Fruit fly (Drosophila melanogaster): Measurements from ENCODE around the gene Ccp84Ab.

Ccp84Ab gene

dm6 chr3R:6657278-6658246 lies 45.1 kb downstream of the Ccp84Ab start, which contains the start of the genes CG1307 and twr (continued):
- TF ChIP-seq CG10209 (GFP tag; optimal IDR thresholded peaks at IDR 0.05) (peak; percentile 11), Atf3 (GFP tag; optimal IDR thresholded peaks at IDR 0.05) (no peak), H15 (GFP tag; IDR thresholded peaks at IDR 0.05) (no peak), wor (GFP tag; IDR thresholded peaks at IDR 0.05) (no peak), Hr3 (GFP tag; optimal IDR thresholded peaks at IDR 0.05) (peak; percentile 31), TFAM (GFP tag; optimal IDR thresholded peaks at IDR 0.05) (no peak), C15 (GFP tag; IDR thresholded peaks at IDR 0.05) (no peak), exex (tag; optimal IDR thresholded peaks at IDR 0.05) (no peak), CG17829 (tag; optimal IDR thresholded peaks at IDR 0.05) (peak; percentile 61), CG14050 (GFP tag; IDR thresholded peaks at IDR 0.05) (no peak), CG1792 (GFP tag; optimal IDR thresholded peaks at IDR 0.05) (no peak), CG18619 (GFP tag; optimal IDR thresholded peaks at IDR 0.05) (no peak), otp (GFP tag; IDR thresholded peaks at IDR 0.05) (no peak), Spps (tag; optimal IDR thresholded peaks at IDR 0.05) (peak; percentile 24), Awh (GFP tag; IDR thresholded peaks at IDR 0.05) (no peak), NK7.1 (GFP tag; optimal IDR thresholded peaks at IDR 0.05) (no peak), CG7372 (GFP tag; IDR thresholded peaks at IDR 0.05) (0 out of 2 replicates have a peak, but pooled peaks have one; percentile 15), CG17802 (tag; optimal IDR thresholded peaks at IDR 0.05) (peak; percentile 13), CG15514 (GFP tag; optimal IDR thresholded peaks at IDR 0.05) (peak; percentile 65), ewg (GFP tag; optimal IDR thresholded peaks at IDR 0.05) (no peak), CG8290 (GFP tag; optimal IDR thresholded peaks at IDR 0.05) (peak; percentile 15), CG8290 (tag; optimal IDR thresholded peaks at IDR 0.05) (no peak), zen (tag; optimal IDR thresholded peaks at IDR 0.05) (peak; percentile 6), danr (GFP tag; IDR thresholded peaks at IDR 0.05) (no peak), gce (GFP tag; IDR thresholded peaks at IDR 0.05) (no peak), CG18599 (GFP tag; optimal IDR thresholded peaks at IDR 0.05) (no peak), btn (GFP tag; optimal IDR thresholded peaks at IDR 0.05) (no peak), CG7963 (GFP tag; IDR thresholded peaks at IDR 0.05; ENCODE audit: partially characterized antibody) (no peak), tll (GFP tag; optimal IDR thresholded peaks at IDR 0.05) (peak in 1 of 2 experiments; percentile 19), ems (GFP tag; optimal IDR thresholded peaks at IDR 0.05) (no peak), grau (tag; optimal IDR thresholded peaks at IDR 0.05) (no peak), Asciz (GFP tag; optimal IDR thresholded peaks at IDR 0.05) (no peak), CG2116 (GFP tag; optimal IDR thresholded peaks at IDR 0.05) (peak; percentile 55), cas (GFP tag; IDR thresholded peaks at IDR 0.05) (no peak), en (GFP tag; optimal IDR thresholded peaks at IDR 0.05) (no peak), fu2 (GFP tag; optimal IDR thresholded peaks at IDR 0.05) (no peak), ken (GFP tag; IDR thresholded peaks at IDR 0.05) (0 out of 3 replicates have a peak, but pooled peaks have one; percentile 11), MTF-1 (GFP tag; optimal IDR thresholded peaks at IDR 0.05; ENCODE audit: borderline replicate concordance) (peak; percentile 18), knrl (GFP tag; IDR thresholded peaks at IDR 0.05; ENCODE audit: partially characterized antibody) (no peak), so (GFP tag; IDR thresholded peaks at IDR 0.05) (no peak), Kr (GFP tag; optimal IDR thresholded peaks at IDR 0.05) (no peak), Adf1 (GFP tag; IDR thresholded peaks at IDR 0.05) (no peak), Fer3 (tag; optimal IDR thresholded peaks at IDR 0.05) (no peak), CG4404 (GFP tag; IDR thresholded peaks at IDR 0.05) (no peak), CG9215 (GFP tag; IDR thresholded peaks at IDR 0.05) (peak; percentile 18; the same call in 1 of the 2 replicates), YL-1 (GFP tag; optimal IDR thresholded peaks at IDR 0.05) (peak; percentile 39), CkIIα-i1 (GFP tag; IDR thresholded peaks at IDR 0.05) (no peak), Dbx (GFP tag; IDR thresholded peaks at IDR 0.05) (0 out of 3 replicates have a peak, but pooled peaks have one; percentile 43), CG18764 (GFP tag; optimal IDR thresholded peaks at IDR 0.05) (peak; percentile 23)

Data from whole organism, embryonic.